Worm (Caenorhabditis elegans): ENCODE measurements around the gene F20C5.7.

ce11 chrIV:8737354-8737753 lies 8.1 kb downstream of the F20C5.7 start:
- TF ChIP-seq nhr-76 (tag; optimal IDR thresholded peaks at IDR 0.05): no peak
- TF ChIP-seq ces-1 (GFP tag; optimal IDR thresholded peaks at IDR 0.05): no peak
- TF ChIP-seq unc-62 (GFP tag; optimal IDR thresholded peaks at IDR 0.05): no peak
- TF ChIP-seq elt-3 (tag; optimal IDR thresholded peaks at IDR 0.05): no peak
- no peak for TF ChIP-seq ceh-43 (GFP tag; optimal IDR thresholded peaks at IDR 0.05)

Measured in whole organism, mixed stage, embryonic.